Worm (Caenorhabditis elegans): Measurements from ENCODE around the gene syf-3.

syf-3 gene

DNA sequence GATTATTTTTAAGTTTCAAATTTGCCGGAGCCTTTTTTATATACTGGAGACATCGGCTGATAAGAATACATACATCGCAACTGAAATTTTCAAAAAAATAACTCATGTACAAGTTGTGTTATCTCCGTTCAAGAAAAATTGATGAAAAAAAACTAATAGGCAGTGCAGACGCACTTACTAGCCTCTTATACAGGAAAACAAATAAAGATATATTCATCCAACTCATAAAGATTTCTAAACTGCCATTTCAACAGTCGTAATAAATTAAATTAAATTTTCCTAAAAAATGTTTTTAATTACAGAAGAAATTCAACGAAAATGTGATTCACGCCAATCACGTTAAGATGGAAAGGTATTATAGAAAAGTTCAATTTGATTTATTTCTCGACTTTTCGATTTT, 38.0 kb upstream of the syf-3 start, which contains the start of gene C04E6.5:
C04E6.5 (plus strand) TSS at position 301 of the 400 bp plus-strand sequence.
- TF ChIP-seq sptf-1 (tag; optimal IDR thresholded peaks at IDR 0.05) (no peak), elt-1 (tag; optimal IDR thresholded peaks at IDR 0.05; ENCODE audit: borderline replicate concordance, insufficient read depth) (no peak), pha-4 (tag; optimal IDR thresholded peaks at IDR 0.05) (no peak), ceh-83 (GFP tag; optimal IDR thresholded peaks at IDR 0.05) (no peak), mep-1 (tag; optimal IDR thresholded peaks at IDR 0.05) (no peak), ces-1 (GFP tag; optimal IDR thresholded peaks at IDR 0.05) (no peak), mab-5 (tag; optimal IDR thresholded peaks at IDR 0.05) (no peak), ztf-11 (tag; optimal IDR thresholded peaks at IDR 0.05) (no peak)

DNA sequence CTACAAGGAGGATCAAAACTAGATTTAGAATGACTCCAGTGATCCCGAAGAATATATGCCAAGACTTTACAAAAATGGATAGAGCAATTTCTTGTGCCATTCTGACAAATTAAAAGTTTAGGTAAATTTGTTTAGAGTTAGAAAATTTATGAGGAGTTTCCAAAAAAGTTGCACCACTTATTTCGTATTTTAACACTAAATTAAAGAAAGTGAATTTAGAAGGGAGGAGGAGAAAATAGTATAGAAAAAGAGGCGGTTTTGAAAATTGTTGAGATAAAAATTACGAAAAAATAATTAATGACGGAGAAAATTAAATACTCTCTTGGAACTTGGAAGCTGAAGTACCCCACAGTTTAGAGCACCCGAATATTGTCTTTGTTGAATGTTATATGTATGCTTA, 33.6 kb upstream of the syf-3 start, which contains the start of gene srd-15:
srd-15 (minus strand) TSS at position 101 of the 400 bp plus-strand sequence.
- TF ChIP-seq unc-39 (tag; optimal IDR thresholded peaks at IDR 0.05) = no peak
- TF ChIP-seq M03D4.4 (tag; optimal IDR thresholded peaks at IDR 0.05) = no peak
- TF ChIP-seq tbx-8 (GFP tag; optimal IDR thresholded peaks at IDR 0.05) = no peak
- no peak for TF ChIP-seq sptf-1 (tag; optimal IDR thresholded peaks at IDR 0.05)
- TF ChIP-seq cnd-1 (tag; optimal IDR thresholded peaks at IDR 0.05) = no peak
- TF ChIP-seq lin-13 (tag; optimal IDR thresholded peaks at IDR 0.05) = no peak
- TF ChIP-seq nhr-12 (tag; optimal IDR thresholded peaks at IDR 0.05) = no peak
- no peak for TF ChIP-seq mep-1 (tag; optimal IDR thresholded peaks at IDR 0.05)

DNA sequence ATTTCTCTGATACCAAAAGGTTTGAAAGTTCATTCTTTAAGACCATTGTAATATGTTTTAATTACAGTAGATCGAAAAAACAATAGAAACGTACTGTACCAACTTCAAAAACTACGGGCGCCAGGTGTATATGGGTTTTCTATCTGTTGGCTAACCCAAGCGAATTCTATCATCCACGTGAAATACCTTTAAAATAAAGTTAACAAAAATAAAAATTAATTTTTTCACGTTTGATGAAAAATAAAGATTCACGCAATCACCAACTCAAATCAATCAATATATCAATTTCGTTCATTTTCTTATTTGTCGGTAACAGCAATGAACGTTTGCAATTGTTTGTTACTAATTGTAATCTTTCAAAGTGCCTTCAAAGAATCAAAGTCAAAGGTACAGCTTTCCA, 32.7 kb upstream of the syf-3 start, which contains the start of gene C04E6.4:
C04E6.4 (plus strand) TSS at position 301 of the 400 bp plus-strand sequence.
- TF ChIP-seq nhr-2 (tag; optimal IDR thresholded peaks at IDR 0.05) = no peak
- TF ChIP-seq cnd-1 (tag; optimal IDR thresholded peaks at IDR 0.05) = no peak
- no peak for TF ChIP-seq lsy-2 (tag; optimal IDR thresholded peaks at IDR 0.05)
- TF ChIP-seq bed-3 (GFP tag; optimal IDR thresholded peaks at IDR 0.05) = no peak
- TF ChIP-seq zip-8 (tag; optimal IDR thresholded peaks at IDR 0.05) = no peak
- no peak for TF ChIP-seq flh-1 (GFP tag; optimal IDR thresholded peaks at IDR 0.05)
- no peak for TF ChIP-seq ztf-11 (tag; optimal IDR thresholded peaks at IDR 0.05)
- TF ChIP-seq mls-2 (tag; optimal IDR thresholded peaks at IDR 0.05) = no peak
- no peak for TF ChIP-seq nhr-28 (tag; optimal IDR thresholded peaks at IDR 0.05)
- TF ChIP-seq unc-120 (tag; optimal IDR thresholded peaks at IDR 0.05; ENCODE audit: poor library complexity, severe bottlenecking) = no peak
- TF ChIP-seq ces-1 (GFP tag; optimal IDR thresholded peaks at IDR 0.05) = no peak
- TF ChIP-seq pha-4 (tag; optimal IDR thresholded peaks at IDR 0.05) = no peak

DNA sequence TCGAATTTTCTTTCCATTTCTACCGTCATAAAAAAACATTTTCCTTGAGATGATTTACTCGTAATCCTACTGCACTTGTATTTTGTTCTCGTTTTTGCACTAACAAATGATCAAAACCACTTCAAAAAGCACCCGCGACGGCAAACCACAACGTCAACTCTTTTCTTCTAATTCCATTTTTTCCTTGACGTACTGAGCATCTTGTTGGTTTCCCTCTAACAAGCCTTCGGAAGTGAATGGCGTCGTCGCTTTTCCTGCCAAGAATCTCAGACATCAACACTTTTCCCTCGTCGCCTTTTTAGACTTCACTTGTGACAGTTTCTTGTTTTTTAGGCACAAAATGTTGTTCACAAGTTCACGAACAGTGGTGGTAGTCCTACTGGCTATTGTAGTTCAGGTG, 27.4 kb upstream of the syf-3 start, which contains the start of gene C04E6.13:
C04E6.13 (plus strand) TSS at position 301 of the 400 bp plus-strand sequence.
- TF ChIP-seq ces-1 (GFP tag; optimal IDR thresholded peaks at IDR 0.05) = no peak

DNA sequence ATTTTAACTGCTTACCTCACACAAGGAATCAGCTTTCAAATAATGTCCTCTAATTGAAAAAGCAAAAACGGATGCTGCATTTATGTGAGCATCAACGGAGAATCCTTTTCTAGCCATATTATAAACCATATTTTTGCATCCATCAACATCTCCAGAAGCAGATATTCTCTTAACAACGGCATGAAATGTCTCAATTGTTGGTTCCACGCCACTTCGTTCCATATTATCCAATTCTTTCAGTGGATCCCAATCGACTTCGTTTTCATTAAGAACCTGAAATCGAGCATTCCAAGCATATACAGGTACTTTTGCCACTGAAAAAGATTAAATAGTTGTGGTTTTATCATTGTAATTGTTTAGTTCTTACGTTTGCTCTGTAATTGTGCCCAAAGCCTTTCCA, 23.0 kb upstream of the syf-3 start:
- no peak for TF ChIP-seq ceh-39 (tag; optimal IDR thresholded peaks at IDR 0.05)

DNA sequence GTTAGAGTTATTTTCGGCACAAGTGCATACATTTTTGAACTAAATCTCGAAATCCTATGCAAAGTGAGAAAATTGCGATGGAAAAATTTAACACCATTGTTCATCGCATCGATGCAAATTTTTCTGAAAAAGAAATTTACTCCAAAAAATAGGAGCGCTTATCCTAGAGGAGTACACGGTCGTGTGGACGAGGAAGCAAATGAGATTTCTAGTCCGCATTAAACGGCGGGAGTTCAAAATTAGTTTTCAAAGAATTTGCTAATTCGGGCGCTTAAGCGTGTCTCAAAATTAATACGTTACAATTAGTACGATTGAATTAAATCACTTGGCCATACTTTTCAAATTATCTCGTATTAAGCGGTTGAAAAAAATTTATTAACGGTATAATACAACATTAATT, 22.1 kb upstream of the syf-3 start, which contains the start of gene lrpr-1:
lrpr-1 (minus strand) TSS at position 185 of the 400 bp plus-strand sequence.
- TF ChIP-seq nhr-28 (tag; optimal IDR thresholded peaks at IDR 0.05) (no peak), ces-1 (GFP tag; optimal IDR thresholded peaks at IDR 0.05) (no peak), nhr-237 (tag; optimal IDR thresholded peaks at IDR 0.05) (peak; percentile 15), lin-32 (GFP tag; optimal IDR thresholded peaks at IDR 0.05) (no peak), mep-1 (tag; optimal IDR thresholded peaks at IDR 0.05) (peak; percentile 30)

DNA sequence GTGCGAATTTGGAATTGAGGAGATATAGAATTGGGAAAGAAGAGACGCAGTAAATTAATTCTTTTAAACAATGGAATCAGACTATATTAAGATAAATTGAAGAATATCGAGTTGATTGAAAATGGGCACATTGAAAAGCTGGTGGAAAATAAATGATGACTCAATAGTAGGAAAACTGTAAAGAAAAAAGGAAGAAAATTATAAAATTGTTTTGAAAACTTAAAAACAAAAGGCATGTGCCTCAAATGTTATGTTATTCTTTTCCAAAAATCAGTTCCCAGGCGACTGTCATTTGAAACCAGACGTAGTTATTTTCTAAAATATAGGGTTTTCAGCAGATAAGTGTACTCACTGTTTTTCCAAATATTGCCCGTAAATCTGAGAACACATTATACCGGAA, 19.9 kb upstream of the syf-3 start, which contains the start of gene C04E6.12:
C04E6.12 (minus strand) TSS at position 101 of the 400 bp plus-strand sequence.
- TF ChIP-seq sptf-1 (tag; optimal IDR thresholded peaks at IDR 0.05) (no peak), mep-1 (tag; optimal IDR thresholded peaks at IDR 0.05) (no peak), ceh-83 (GFP tag; optimal IDR thresholded peaks at IDR 0.05) (no peak), ham-2 (GFP tag; optimal IDR thresholded peaks at IDR 0.05) (no peak), bed-3 (GFP tag; optimal IDR thresholded peaks at IDR 0.05) (no peak), unc-62 (GFP tag; optimal IDR thresholded peaks at IDR 0.05) (no peak), zip-8 (tag; optimal IDR thresholded peaks at IDR 0.05) (no peak), nhr-237 (tag; optimal IDR thresholded peaks at IDR 0.05) (no peak), sem-2 (GFP tag; optimal IDR thresholded peaks at IDR 0.05) (no peak)
